Worm (Caenorhabditis elegans) whole organism, late embryonic: ENCODE measurements around the gene lys-10.

Source experiments
- ceh-31 ChIP-seq: sonication (generic microtip); optimal IDR thresholded peaks from 2 replicates; lab custom pipeline; 2016; ENCODE audit warnings: missing genetic modification characterization, missing compliant biosample characterization
- ets-4 ChIP-seq: sonication (generic microtip); optimal IDR thresholded peaks from 2 replicates; lab custom pipeline; 2016; ENCODE audit warnings: missing genetic modification characterization, missing compliant biosample characterization
- pha-2 ChIP-seq: sonication (generic microtip); optimal IDR thresholded peaks from 2 replicates; lab custom pipeline; 2017; ENCODE audit warnings: mild to moderate bottlenecking, missing genetic modification characterization, missing compliant biosample characterization
- syd-9 ChIP-seq: sonication (generic microtip); optimal IDR thresholded peaks from 2 replicates; lab custom pipeline; 2016; ENCODE audit warnings: mild to moderate bottlenecking, missing genetic modification characterization, moderate library complexity, missing compliant biosample characterization

DNA sequence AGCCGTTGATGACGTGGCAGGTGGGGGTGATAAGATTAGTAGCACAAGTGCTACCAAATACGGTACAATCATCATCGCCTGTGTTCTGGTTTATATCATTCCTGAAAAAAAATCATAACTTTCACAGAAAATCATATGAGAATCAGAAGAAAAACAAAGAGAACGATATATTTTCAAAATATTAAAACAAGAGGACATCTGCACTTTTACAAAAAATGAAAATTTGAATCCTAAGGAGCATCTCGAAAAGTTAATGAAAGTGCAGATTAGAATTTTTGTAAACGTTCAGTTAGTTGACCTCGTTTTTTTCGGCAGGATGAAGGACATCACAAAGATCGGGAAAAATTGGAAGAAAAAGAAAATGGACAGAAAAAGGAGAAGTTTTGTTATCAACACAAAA lies 19.8 kb upstream of the lys-10 start, which contains the start of gene F35H10.10:
- no peak for TF ChIP-seq ceh-31 (tag; lab: Kevin White, UChicago)
- no peak for TF ChIP-seq pha-2 (tag; lab: Kevin White, UChicago)
- TF ChIP-seq ets-4 = no peak
- no peak for TF ChIP-seq syd-9
